Fruit fly (Drosophila melanogaster) whole organism, larva: ENCODE results near the gene Jon25Biii.

Source experiments
- noc ChIP-seq: fragments of 200-800 bp; sonication (Bioruptor generic); optimal IDR thresholded peaks from 3 replicates; lab custom pipeline; 2019; ENCODE audit warnings: missing biosample characterization, mild to moderate bottlenecking, missing genetic modification characterization, moderate library complexity

Jon25Biii gene

DNA sequence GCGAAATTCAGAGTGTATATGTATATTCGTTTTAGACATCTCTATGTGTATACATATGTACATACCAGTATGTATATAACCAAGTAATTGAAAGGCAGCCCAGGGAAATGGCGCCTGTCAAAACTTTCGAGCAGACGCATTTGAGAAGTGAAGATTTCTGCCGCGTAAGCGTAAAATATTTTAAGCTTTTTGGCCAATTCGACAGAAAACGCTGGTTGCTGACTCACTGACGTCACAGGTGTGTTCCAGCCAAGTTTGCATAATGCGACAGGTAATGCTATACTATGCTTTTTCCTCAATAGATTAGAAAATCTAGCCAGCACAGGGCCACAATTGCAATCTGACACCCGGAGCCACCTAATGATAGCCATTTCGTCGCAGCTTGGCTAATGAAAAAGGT is 33.8 kb downstream of the Jon25Biii start:
- no peak for TF ChIP-seq noc

DNA sequence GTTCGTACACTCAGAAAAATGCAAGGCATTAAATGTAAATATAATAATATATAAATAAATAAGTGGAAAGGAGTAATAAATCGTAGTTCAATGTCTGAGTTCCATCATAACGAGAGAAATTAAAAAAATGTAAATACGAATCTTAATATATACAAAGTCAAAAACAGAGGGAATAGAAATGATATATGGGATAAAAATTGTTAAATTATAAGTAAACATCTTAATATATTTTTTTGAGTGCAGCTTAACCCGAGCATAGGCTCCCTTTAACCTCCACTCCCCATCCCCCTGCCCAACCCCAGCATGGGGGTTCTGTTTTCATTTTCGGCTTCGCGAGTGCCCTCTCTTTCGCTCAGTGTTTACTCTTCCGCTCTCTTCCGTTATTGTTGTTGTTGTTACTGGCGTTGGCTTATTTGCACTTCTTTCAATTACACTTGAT is 34.8 kb downstream of the Jon25Biii start:
- no peak for TF ChIP-seq noc

DNA sequence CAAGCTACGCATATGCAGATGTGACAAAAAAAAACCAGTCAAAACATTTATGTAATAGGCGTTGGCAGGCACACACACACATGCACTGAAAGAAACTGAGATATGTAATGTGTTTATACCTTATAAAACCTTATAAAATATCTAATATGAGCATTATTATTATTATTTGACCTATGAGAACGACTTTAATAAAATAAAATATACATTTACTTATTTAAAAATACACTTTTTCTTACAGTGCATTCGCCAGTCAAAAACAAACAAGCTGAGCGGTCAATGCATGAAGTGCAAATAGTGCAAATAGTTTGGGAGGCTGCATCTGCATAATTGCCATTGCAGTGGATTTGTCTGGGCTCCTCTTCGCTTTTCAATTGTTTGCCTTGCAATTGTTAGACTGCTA is 42.6 kb downstream of the Jon25Biii start:
- TF ChIP-seq noc, result no peak

DNA sequence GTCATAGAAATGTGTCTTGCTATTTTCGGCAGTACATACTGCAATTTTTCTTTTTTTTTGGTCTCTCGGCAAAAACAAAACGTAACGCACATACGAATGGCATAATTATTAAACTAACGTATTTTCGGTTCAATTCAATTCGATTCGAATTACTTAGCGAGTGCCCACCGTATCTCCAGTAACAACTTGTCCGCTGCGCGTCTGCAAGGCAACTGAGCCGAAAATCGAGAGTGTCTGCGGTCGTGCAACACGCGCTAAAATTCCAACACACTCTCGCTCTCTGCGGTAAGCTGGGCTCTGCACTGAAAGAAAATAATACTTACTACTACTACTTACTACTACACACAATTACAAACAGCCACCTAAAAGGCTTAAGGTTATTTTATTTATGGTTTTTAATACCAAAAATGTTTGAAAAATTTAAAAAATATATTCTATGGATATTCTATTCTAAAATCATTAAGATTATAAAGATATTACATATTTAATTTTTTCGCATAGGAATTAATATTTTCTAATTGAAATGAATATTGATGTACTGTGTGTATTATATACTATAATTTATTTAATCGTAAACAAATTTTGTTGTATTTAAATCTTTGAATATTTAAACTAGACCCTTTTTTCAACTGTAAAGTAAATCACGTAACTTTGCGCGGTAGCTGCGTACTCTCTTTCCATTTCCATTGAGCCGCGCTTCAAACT is 43.9 kb downstream of the Jon25Biii start, which contains the start of gene snsl:
Gene snsl (minus strand): TSS at position 217 of the 705 bp plus-strand sequence.
- TF ChIP-seq noc, result no peak

DNA sequence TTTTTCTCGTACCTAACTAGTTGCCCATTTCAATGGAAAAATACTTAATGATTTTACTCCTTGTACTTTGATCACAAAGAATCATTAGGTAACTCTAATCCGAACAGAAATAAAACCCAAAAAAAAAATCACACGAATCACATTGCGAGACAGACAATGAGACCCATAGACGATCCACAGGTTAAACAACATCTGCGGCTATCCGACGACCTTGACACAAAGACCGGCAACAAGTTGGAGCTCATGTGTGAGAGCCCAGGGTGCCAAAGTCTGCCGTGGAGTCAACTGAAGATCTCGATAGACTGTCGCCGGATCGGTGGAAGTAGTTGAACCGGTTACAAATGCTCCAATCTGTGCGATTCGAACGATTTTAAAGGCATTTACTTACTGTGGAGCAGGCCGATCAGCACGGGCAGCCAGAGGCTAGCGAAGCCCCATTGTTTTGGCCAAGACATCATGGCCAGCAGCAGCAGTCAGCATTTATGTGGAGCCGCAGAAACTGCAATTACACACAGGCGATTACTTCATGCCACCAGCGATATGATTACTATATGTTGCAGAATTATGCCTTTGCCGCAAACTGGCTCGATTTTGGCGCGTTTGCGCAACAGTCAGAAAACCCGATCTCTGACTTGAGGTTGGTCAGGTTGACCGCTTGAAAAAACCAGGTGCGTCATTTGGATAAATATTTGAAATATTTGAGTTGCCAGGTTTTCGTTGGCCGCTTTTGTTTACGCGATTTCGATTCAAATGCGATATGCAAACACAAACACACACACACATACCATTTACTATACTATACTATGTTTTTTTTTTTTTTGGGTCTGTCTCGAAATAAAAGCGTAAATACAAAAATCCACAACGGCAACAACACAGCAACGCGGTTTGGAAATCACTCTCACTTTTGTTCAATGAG is 44.9 kb downstream of the Jon25Biii start:
- TF ChIP-seq noc, result no peak

DNA sequence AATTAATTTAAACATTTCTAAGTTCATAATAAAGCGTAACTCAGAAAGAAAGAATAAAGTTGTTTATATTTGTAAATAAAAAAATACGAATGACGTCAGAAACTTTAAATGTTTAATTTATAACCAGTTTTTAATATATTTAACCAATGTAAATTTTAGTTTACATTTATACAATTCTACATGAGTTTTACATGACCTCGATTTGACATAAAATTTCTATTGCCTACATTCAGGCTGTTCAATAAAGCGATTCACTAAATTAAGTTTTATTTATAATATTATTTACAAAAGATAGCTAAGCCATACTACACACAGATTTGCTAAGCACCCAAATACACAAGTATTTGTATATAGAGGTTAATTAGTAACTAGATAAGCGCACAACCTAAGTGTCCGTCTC is 46.7 kb downstream of the Jon25Biii start:
- no peak for TF ChIP-seq noc
